Worm (Caenorhabditis elegans) whole organism, late embryonic: ENCODE measurements around the gene B0563.6.

ENCODE experiments used
- C08G9.2 ChIP-seq: sonication (generic microtip); optimal IDR thresholded peaks from 2 replicates; lab custom pipeline; 2016; ENCODE audit warnings: mild to moderate bottlenecking, missing genetic modification characterization, moderate library complexity, missing compliant biosample characterization
- C38D4.7 ChIP-seq: fragments of 200-800 bp; sonication (Bioruptor generic); optimal IDR thresholded peaks from 2 replicates; lab custom pipeline; 2018; ENCODE audit warnings: mild to moderate bottlenecking, missing genetic modification characterization, moderate library complexity, missing compliant biosample characterization
- T23F11.4 ChIP-seq: fragments of 200-800 bp; sonication (Bioruptor generic); optimal IDR thresholded peaks from 2 replicates; lab custom pipeline; 2018; ENCODE audit warnings: mild to moderate bottlenecking, missing genetic modification characterization, missing compliant biosample characterization
- Y22D7AL.16 ChIP-seq: sonication (generic microtip); optimal IDR thresholded peaks from 2 replicates; lab custom pipeline; 2016; ENCODE audit warnings: missing genetic modification characterization, missing compliant biosample characterization
- ama-1 ChIP-seq: fragments of 150-350 bp; optimal IDR thresholded peaks from 2 replicates; lab custom pipeline; 2014
- ceh-18 ChIP-seq: sonication (generic microtip); optimal IDR thresholded peaks from 2 replicates; lab custom pipeline; 2016; ENCODE audit warnings: missing genetic modification characterization, missing compliant biosample characterization
- ceh-19 ChIP-seq: fragments of 200-800 bp; sonication (Bioruptor generic); optimal IDR thresholded peaks from 2 replicates; lab custom pipeline; 2018; ENCODE audit warnings: mild to moderate bottlenecking, missing genetic modification characterization, missing compliant biosample characterization
- ceh-2 ChIP-seq: sonication (generic microtip); optimal IDR thresholded peaks from 2 replicates; lab custom pipeline; 2016; ENCODE audit warnings: missing genotype, missing genetic modification characterization, missing compliant biosample characterization
- ceh-24 ChIP-seq: sonication (generic microtip); optimal IDR thresholded peaks from 2 replicates; lab custom pipeline; 2016; ENCODE audit warnings: mild to moderate bottlenecking, missing genetic modification characterization, missing compliant biosample characterization
- ceh-30 ChIP-seq: fragments of 150-350 bp; optimal IDR thresholded peaks from 2 replicates; lab custom pipeline; 2014; ENCODE audit warnings: missing biosample characterization, missing genetic modification characterization
- ceh-31 ChIP-seq: sonication (generic microtip); optimal IDR thresholded peaks from 2 replicates; lab custom pipeline; 2016; ENCODE audit warnings: missing genetic modification characterization, missing compliant biosample characterization
- ceh-45 ChIP-seq: fragments of 200-800 bp; sonication (Bioruptor generic); IDR thresholded peaks from 2 replicates; pipeline ENCODE4 v1.3.6; 2022; ENCODE audit warnings: missing genetic modification reagents, missing genetic modification characterization, missing compliant biosample characterization
- ceh-6 ChIP-seq: fragments of 200-800 bp; sonication (Bioruptor generic); optimal IDR thresholded peaks from 2 replicates; lab custom pipeline; 2018; ENCODE audit warnings: mild to moderate bottlenecking, missing genetic modification characterization, missing compliant biosample characterization
- ceh-9 ChIP-seq: sonication (generic microtip); optimal IDR thresholded peaks from 2 replicates; lab custom pipeline; 2016; ENCODE audit warnings: mild to moderate bottlenecking, missing genetic modification characterization, inconsistent platforms, missing compliant biosample characterization
- che-1 ChIP-seq: sonication (generic microtip); optimal IDR thresholded peaks from 2 replicates; lab custom pipeline; 2016; ENCODE audit warnings: mild to moderate bottlenecking, missing genetic modification characterization, missing compliant biosample characterization
- dmd-4 ChIP-seq: sonication (generic microtip); optimal IDR thresholded peaks from 2 replicates; lab custom pipeline; 2016; ENCODE audit warnings: borderline replicate concordance, missing genetic modification characterization, missing compliant biosample characterization
- elt-2 ChIP-seq: sonication (generic microtip); optimal IDR thresholded peaks from 2 replicates; lab custom pipeline; 2016; ENCODE audit warnings: missing genetic modification reagents, missing genetic modification characterization, missing compliant biosample characterization
- elt-4 ChIP-seq: sonication (generic microtip); optimal IDR thresholded peaks from 2 replicates; lab custom pipeline; 2016; ENCODE audit warnings: missing genetic modification characterization, missing compliant biosample characterization
- ets-4 ChIP-seq: sonication (generic microtip); optimal IDR thresholded peaks from 2 replicates; lab custom pipeline; 2016; ENCODE audit warnings: missing genetic modification characterization, missing compliant biosample characterization
- fax-1 ChIP-seq: sonication (generic microtip); optimal IDR thresholded peaks from 2 replicates; lab custom pipeline; 2016; ENCODE audit warnings: missing genotype, missing genetic modification characterization, missing compliant biosample characterization
- fkh-6 ChIP-seq: sonication (generic microtip); optimal IDR thresholded peaks from 2 replicates; lab custom pipeline; 2016; ENCODE audit warnings: missing genetic modification characterization, missing compliant biosample characterization
- gmeb-2 ChIP-seq: sonication (generic microtip); optimal IDR thresholded peaks from 2 replicates; lab custom pipeline; 2016; ENCODE audit warnings: missing genetic modification characterization, inconsistent platforms, missing compliant biosample characterization
- hlh-13 ChIP-seq: fragments of 200-800 bp; sonication (Bioruptor generic); optimal IDR thresholded peaks from 2 replicates; lab custom pipeline; 2018; ENCODE audit warnings: mild to moderate bottlenecking, missing genetic modification characterization, missing compliant biosample characterization
- hlh-30 ChIP-seq: sonication (generic microtip); optimal IDR thresholded peaks from 2 replicates; lab custom pipeline; 2017; ENCODE audit warnings: antibody characterized with exemption, missing genetic modification characterization, missing compliant biosample characterization; ENCODE audit not compliant: insufficient read depth
- hlh-6 ChIP-seq: sonication (generic microtip); optimal IDR thresholded peaks from 2 replicates; lab custom pipeline; 2016; ENCODE audit warnings: missing genotype, missing genetic modification characterization, missing compliant biosample characterization
- hlh-8 ChIP-seq: sonication (generic microtip); optimal IDR thresholded peaks from 2 replicates; lab custom pipeline; 2016; ENCODE audit warnings: missing genotype, missing genetic modification characterization, missing compliant biosample characterization
- lim-6 ChIP-seq: sonication (generic microtip); optimal IDR thresholded peaks from 2 replicates; lab custom pipeline; 2016; ENCODE audit warnings: missing genetic modification characterization, missing compliant biosample characterization
- lin-11 ChIP-seq: fragments of 200-800 bp; sonication (Bioruptor generic); optimal IDR thresholded peaks from 2 replicates; lab custom pipeline; 2018; ENCODE audit warnings: mild to moderate bottlenecking, missing genetic modification characterization, missing compliant biosample characterization
- madf-2 ChIP-seq: sonication (generic microtip); optimal IDR thresholded peaks from 2 replicates; lab custom pipeline; 2017; ENCODE audit warnings: missing genetic modification characterization, missing compliant biosample characterization
- mec-3 ChIP-seq: sonication (generic microtip); optimal IDR thresholded peaks from 2 replicates; lab custom pipeline; 2016; ENCODE audit warnings: borderline replicate concordance, missing genetic modification characterization, missing compliant biosample characterization
- nfya-1 ChIP-seq: sonication (generic microtip); optimal IDR thresholded peaks from 2 replicates; lab custom pipeline; 2017; ENCODE audit warnings: missing genetic modification characterization, mild to moderate bottlenecking, missing compliant biosample characterization, antibody characterized with exemption, moderate library complexity
- nhr-11 ChIP-seq: fragments of 150-350 bp; optimal IDR thresholded peaks from 2 replicates; lab custom pipeline; 2014; ENCODE audit warnings: missing biosample characterization, missing genetic modification characterization
- nhr-232 ChIP-seq: sonication (generic microtip); optimal IDR thresholded peaks from 2 replicates; lab custom pipeline; 2016; ENCODE audit warnings: missing genetic modification characterization, missing compliant biosample characterization
- pag-3 ChIP-seq: sonication (generic microtip); optimal IDR thresholded peaks from 2 replicates; lab custom pipeline; 2016; ENCODE audit warnings: missing compliant biosample characterization, missing genetic modification characterization, borderline replicate concordance
- pat-9 ChIP-seq: fragments of 200-800 bp; sonication (Bioruptor generic); optimal IDR thresholded peaks from 2 replicates; lab custom pipeline; 2018; ENCODE audit warnings: mild to moderate bottlenecking, missing genetic modification characterization, moderate library complexity, missing compliant biosample characterization
- pax-1 ChIP-seq: fragments of 150-350 bp; optimal IDR thresholded peaks from 2 replicates; lab custom pipeline; 2014; ENCODE audit warnings: missing biosample characterization, missing genetic modification characterization
- pha-2 ChIP-seq: sonication (generic microtip); optimal IDR thresholded peaks from 2 replicates; lab custom pipeline; 2017; ENCODE audit warnings: mild to moderate bottlenecking, missing genetic modification characterization, missing compliant biosample characterization
- ref-2 ChIP-seq: sonication (generic microtip); optimal IDR thresholded peaks from 2 replicates; lab custom pipeline; 2016; ENCODE audit warnings: missing genetic modification characterization, missing compliant biosample characterization
- sdc-2 ChIP-seq: sonication (generic microtip); optimal IDR thresholded peaks from 2 replicates; lab custom pipeline; 2016; ENCODE audit warnings: missing genotype, missing genetic modification characterization, missing compliant biosample characterization
- sox-4 ChIP-seq: sonication (generic microtip); optimal IDR thresholded peaks from 2 replicates; lab custom pipeline; 2017; ENCODE audit warnings: mild to moderate bottlenecking, missing genetic modification characterization, inconsistent platforms, missing compliant biosample characterization
- syd-9 ChIP-seq: sonication (generic microtip); optimal IDR thresholded peaks from 2 replicates; lab custom pipeline; 2016; ENCODE audit warnings: mild to moderate bottlenecking, missing genetic modification characterization, moderate library complexity, missing compliant biosample characterization
- tbx-2 ChIP-seq: sonication (generic microtip); optimal IDR thresholded peaks from 2 replicates; lab custom pipeline; 2016; ENCODE audit warnings: missing genetic modification characterization, missing compliant biosample characterization
- ttx-3 ChIP-seq: sonication (generic microtip); optimal IDR thresholded peaks from 2 replicates; lab custom pipeline; 2016; ENCODE audit warnings: missing genetic modification reagents, missing genetic modification characterization, missing compliant biosample characterization
- unc-3 ChIP-seq, 2 experiments: fragments of 200-800 bp in 1 of 2; sonication (Bioruptor generic) in 1 of 2; sonication (generic microtip) in 1 of 2; conservative IDR thresholded peaks in 1 of 2; optimal IDR thresholded peaks in 1 of 2; 2 replicates each; pipeline versions ENCODE4 v1.3.6 to Lab custom; 2016 to 2022; ENCODE audit warnings: missing compliant biosample characterization in 2 of 2, missing genetic modification characterization in 2 of 2, missing genetic modification reagents in 1 of 2
- unc-42 ChIP-seq: sonication (generic microtip); optimal IDR thresholded peaks from 2 replicates; lab custom pipeline; 2016; ENCODE audit warnings: missing genotype, missing genetic modification characterization, missing compliant biosample characterization
- unc-55 ChIP-seq: sonication (generic microtip); optimal IDR thresholded peaks from 2 replicates; lab custom pipeline; 2017; ENCODE audit warnings: missing biosample characterization, missing genetic modification reagents, missing genetic modification characterization
- unc-86 ChIP-seq: sonication (generic microtip); optimal IDR thresholded peaks from 2 replicates; lab custom pipeline; 2016; ENCODE audit warnings: missing genetic modification characterization, missing compliant biosample characterization
- ztf-16 ChIP-seq: sonication (generic microtip); optimal IDR thresholded peaks from 2 replicates; lab custom pipeline; 2017; ENCODE audit warnings: missing genetic modification characterization, missing compliant biosample characterization

B0563.6 gene

ce11 chrX:9137402-9137801 is at the start of gene B0563.6:
B0563.6 (plus strand) TSS chrX:9137702.
- TF ChIP-seq unc-55 (GFP tag; lab: Kevin White, UChicago): no peak
- TF ChIP-seq pag-3: no peak
- TF ChIP-seq Y22D7AL.16 (tag; lab: Kevin White, UChicago): no peak
- no peak for TF ChIP-seq hlh-30 (tag; lab: Kevin White, UChicago)
- TF ChIP-seq ama-1: no peak
- TF ChIP-seq lim-6 (tag; lab: Kevin White, UChicago): no peak
- TF ChIP-seq unc-42: no peak
- no peak for TF ChIP-seq ceh-2 (tag; lab: Kevin White, UChicago)
- TF ChIP-seq unc-86: no peak
- no peak for TF ChIP-seq sox-4 (tag; lab: Kevin White, UChicago)

ce11 chrX:9088620-9089019 is 48.9 kb upstream of the B0563.6 start:
- TF ChIP-seq hlh-13 (no peak), elt-2 (tag; lab: Kevin White, UChicago) (no peak)

- TF ChIP-seq hlh-30 (tag; lab: Kevin White, UChicago) (peak; percentile 33), ceh-9 (tag; lab: Kevin White, UChicago) (no peak), nhr-232 (tag; lab: Kevin White, UChicago) (no peak), mec-3 (no peak), ceh-45 (GFP tag; lab: Robert Waterston, UW) (no peak), nfya-1 (peak; percentile 22), hlh-8 (tag; lab: Kevin White, UChicago) (no peak), ref-2 (peak; percentile 41), unc-86 (no peak), nhr-11 (no peak), hlh-6 (no peak), ceh-31 (tag; lab: Kevin White, UChicago) (peak; percentile 57), pax-1 (tag; lab: Kevin White, UChicago) (no peak), ceh-2 (tag; lab: Kevin White, UChicago) (no peak), ceh-19 (no peak), pha-2 (no peak), ceh-30 (no peak)
Measured at ce11 chrX:9089536-9089935, 48.0 kb upstream of the B0563.6 start.

- peak; percentile 3 for TF ChIP-seq madf-2
- peak; percentile 45 for TF ChIP-seq sdc-2
- peak; percentile 21 for TF ChIP-seq C38D4.7 (GFP tag; lab: Kevin White, UChicago)
- peak; percentile 24 for TF ChIP-seq che-1 (tag; lab: Kevin White, UChicago)
- TF ChIP-seq unc-86: peak; percentile 8
- peak; percentile 34 for TF ChIP-seq lin-11
- TF ChIP-seq gmeb-2: peak; percentile 30
- TF ChIP-seq ceh-45 (GFP tag; lab: Robert Waterston, UW): peak; percentile 65; the same call in 1 of the 2 replicates
- peak; percentile 19 for TF ChIP-seq ceh-18 (tag; lab: Kevin White, UChicago)
- TF ChIP-seq ztf-16 (tag; lab: Kevin White, UChicago): peak; percentile 4
- TF ChIP-seq pha-2: peak; percentile 9
- peak; percentile 44 for TF ChIP-seq C08G9.2
- no peak for TF ChIP-seq ttx-3 (tag; lab: Kevin White, UChicago)
- TF ChIP-seq unc-3 (GFP tag; conservative IDR thresholded peaks at IDR 0.05; lab: Robert Waterston, UW): peak; percentile 56; the same call in 1 of the 2 replicates
- no peak for TF ChIP-seq unc-3 (tag; optimal IDR thresholded peaks at IDR 0.05; lab: Kevin White, UChicago)
- no peak for TF ChIP-seq elt-4 (tag; lab: Kevin White, UChicago)
- no peak for TF ChIP-seq fkh-6 (tag; lab: Kevin White, UChicago)
- no peak for TF ChIP-seq syd-9 (tag; lab: Kevin White, UChicago)
- TF ChIP-seq ets-4 (tag; lab: Kevin White, UChicago): no peak
- peak; percentile 27 for TF ChIP-seq elt-2 (tag; lab: Kevin White, UChicago)
- peak; percentile 23 for TF ChIP-seq nfya-1
- TF ChIP-seq sox-4 (tag; lab: Kevin White, UChicago): peak; percentile 22
- TF ChIP-seq ceh-6 (GFP tag; lab: Kevin White, UChicago): peak; percentile 34
- TF ChIP-seq dmd-4 (tag; lab: Kevin White, UChicago): no peak
- TF ChIP-seq fax-1: peak; percentile 13
- no peak for TF ChIP-seq tbx-2
- TF ChIP-seq pat-9: peak; percentile 36
- TF ChIP-seq ceh-24 (tag; lab: Kevin White, UChicago): no peak
- TF ChIP-seq T23F11.4 (GFP tag; lab: Kevin White, UChicago): peak; percentile 14
- peak; percentile 45 for TF ChIP-seq nhr-232 (tag; lab: Kevin White, UChicago)
Measured at ce11 chrX:9091380-9091779, 46.1 kb upstream of the B0563.6 start.
